Fruit fly (Drosophila melanogaster) whole organism, embryonic: ENCODE measurements around the gene RpS17.
A peak's percentile ranks its signal among the peaks of the same experiment; 100 is the strongest.

Source experiments
- Bdp1 ChIP-seq: fragments of 200-800 bp; sonication (Bioruptor generic); optimal IDR thresholded peaks from 3 replicates; lab custom pipeline; 2016; ENCODE audit warnings: missing biosample characterization, missing genetic modification characterization
- CG14014 ChIP-seq: fragments of 200-800 bp; sonication (Bioruptor generic); IDR thresholded peaks from 2 replicates; pipeline ENCODE4 v1.3.6; 2022; ENCODE audit warnings: missing biosample characterization, missing genetic modification characterization
- CG14860 ChIP-seq: fragments of 200-800 bp; sonication (Bioruptor generic); IDR thresholded peaks from 3 replicates; pipeline ENCODE4 v1.3.6; 2022; ENCODE audit warnings: missing biosample characterization, missing genetic modification characterization; ENCODE audit not compliant: partially characterized antibody
- CG15073 ChIP-seq: fragments of 200-800 bp; sonication (Bioruptor generic); optimal IDR thresholded peaks from 2 replicates; lab custom pipeline; 2016; ENCODE audit warnings: missing biosample characterization, missing genetic modification characterization
- CG15479 ChIP-seq: fragments of 200-800 bp; sonication (Bioruptor generic); optimal IDR thresholded peaks from 3 replicates; lab custom pipeline; 2019; ENCODE audit warnings: missing biosample characterization, mild to moderate bottlenecking, missing genetic modification characterization, moderate library complexity
- CG17359 ChIP-seq: fragments of 200-800 bp; sonication (Bioruptor generic); optimal IDR thresholded peaks from 3 replicates; lab custom pipeline; 2018; ENCODE audit warnings: missing biosample characterization, mild to moderate bottlenecking, missing genetic modification characterization, moderate library complexity
- CG17612 ChIP-seq: fragments of 200-800 bp; sonication (Bioruptor generic); IDR thresholded peaks from 2 replicates; pipeline ENCODE4 v1.3.6; 2022; ENCODE audit warnings: missing biosample characterization, missing genetic modification characterization
- CG18619 ChIP-seq: fragments of 200-800 bp; sonication (Bioruptor generic); optimal IDR thresholded peaks from 3 replicates; lab custom pipeline; 2017; ENCODE audit warnings: missing biosample characterization, mild to moderate bottlenecking, missing genetic modification characterization
- CG2116 ChIP-seq: fragments of 200-800 bp; sonication (Bioruptor generic); optimal IDR thresholded peaks from 3 replicates; lab custom pipeline; 2018; ENCODE audit warnings: missing biosample characterization, mild to moderate bottlenecking, missing genetic modification characterization
- CG2875 ChIP-seq: fragments of 200-800 bp; sonication (Bioruptor generic); optimal IDR thresholded peaks from 2 replicates; lab custom pipeline; 2017; ENCODE audit warnings: missing biosample characterization, mild to moderate bottlenecking, missing genetic modification characterization, missing genetic modification reagents
- CG3065 ChIP-seq: fragments of 200-800 bp; sonication (Bioruptor generic); optimal IDR thresholded peaks from 2 replicates; lab custom pipeline; 2016; ENCODE audit warnings: missing biosample characterization, missing genetic modification characterization
- CG34376 ChIP-seq: fragments of 200-800 bp; sonication (Bioruptor generic); optimal IDR thresholded peaks from 2 replicates; lab custom pipeline; 2018; ENCODE audit warnings: missing biosample characterization, mild to moderate bottlenecking, missing genetic modification characterization
- CG3838 ChIP-seq: fragments of 200-800 bp; sonication (Bioruptor generic); optimal IDR thresholded peaks from 3 replicates; lab custom pipeline; 2016; ENCODE audit warnings: missing biosample characterization, missing genetic modification characterization
- CG42726 ChIP-seq: fragments of 200-800 bp; sonication (Bioruptor generic); IDR thresholded peaks from 2 replicates; pipeline ENCODE4 v1.3.6; 2022; ENCODE audit warnings: missing biosample characterization, missing genetic modification characterization; ENCODE audit not compliant: partially characterized antibody
- CG6689 ChIP-seq: fragments of 200-800 bp; sonication (Bioruptor generic); IDR thresholded peaks from 2 replicates; pipeline ENCODE4 v1.3.6; 2022; ENCODE audit warnings: missing biosample characterization, missing genetic modification characterization
- CG6854 ChIP-seq: fragments of 200-800 bp; sonication (Bioruptor generic); optimal IDR thresholded peaks from 3 replicates; lab custom pipeline; 2017; ENCODE audit warnings: missing biosample characterization, mild to moderate bottlenecking, missing genetic modification characterization
- CG7745 ChIP-seq: fragments of 200-800 bp; sonication (Bioruptor generic); optimal IDR thresholded peaks from 2 replicates; lab custom pipeline; 2018; ENCODE audit warnings: missing biosample characterization, mild to moderate bottlenecking, missing genetic modification characterization, moderate library complexity
- CG8089 ChIP-seq: fragments of 200-800 bp; sonication (Bioruptor generic); optimal IDR thresholded peaks from 3 replicates; lab custom pipeline; 2016; ENCODE audit warnings: missing biosample characterization, missing genetic modification characterization
- CG8281 ChIP-seq: fragments of 200-800 bp; sonication (Bioruptor generic); optimal IDR thresholded peaks from 2 replicates; lab custom pipeline; 2018; ENCODE audit warnings: missing biosample characterization, mild to moderate bottlenecking, missing genetic modification characterization, moderate library complexity
- CrebB ChIP-seq: fragments of 200-800 bp; sonication (Bioruptor generic); optimal IDR thresholded peaks from 3 replicates; lab custom pipeline; 2018; ENCODE audit warnings: missing biosample characterization, mild to moderate bottlenecking, missing genetic modification characterization
- Dek ChIP-seq: fragments of 200-800 bp; sonication (Bioruptor generic); optimal IDR thresholded peaks from 3 replicates; lab custom pipeline; 2019; ENCODE audit warnings: missing biosample characterization, mild to moderate bottlenecking, missing genetic modification characterization, moderate library complexity
- Dip2 ChIP-seq: fragments of 200-800 bp; sonication (Bioruptor generic); IDR thresholded peaks from 2 replicates; pipeline ENCODE4 v1.3.6; 2022; ENCODE audit warnings: missing biosample characterization, missing genetic modification characterization
- Ets97D ChIP-seq: fragments of 200-800 bp; sonication (Bioruptor generic); optimal IDR thresholded peaks from 3 replicates; lab custom pipeline; 2016; ENCODE audit warnings: missing biosample characterization, missing genetic modification characterization
- H15 ChIP-seq: fragments of 200-800 bp; sonication (Bioruptor generic); IDR thresholded peaks from 3 replicates; pipeline ENCODE4 v1.3.6; 2022; ENCODE audit warnings: missing biosample characterization, missing genetic modification characterization
- HLH4C ChIP-seq: fragments of 200-800 bp; sonication (Bioruptor generic); IDR thresholded peaks from 3 replicates; pipeline ENCODE4 v1.3.6; 2022; ENCODE audit warnings: missing biosample characterization, missing genetic modification characterization; ENCODE audit not compliant: partially characterized antibody
- MBD-R2 ChIP-seq: fragments of 200-800 bp; sonication (Bioruptor generic); IDR thresholded peaks from 2 replicates; pipeline ENCODE4 v1.3.6; 2022; ENCODE audit warnings: missing biosample characterization, missing genetic modification characterization
- MTF-1 ChIP-seq: fragments of 200-800 bp; sonication (Bioruptor generic); optimal IDR thresholded peaks from 2 replicates; lab custom pipeline; 2018; ENCODE audit warnings: missing biosample characterization, mild to moderate bottlenecking, missing genetic modification characterization, borderline replicate concordance
- NFAT ChIP-seq: fragments of 200-800 bp; sonication (Bioruptor generic); IDR thresholded peaks from 2 replicates; pipeline ENCODE4 v1.3.6; 2022; ENCODE audit warnings: missing biosample characterization, missing genetic modification characterization
- Neu2 ChIP-seq: fragments of 200-800 bp; sonication (Bioruptor generic); optimal IDR thresholded peaks from 3 replicates; lab custom pipeline; 2016; ENCODE audit warnings: missing biosample characterization, missing genetic modification characterization, borderline replicate concordance
- Oli ChIP-seq: fragments of 200-800 bp; sonication (Bioruptor generic); optimal IDR thresholded peaks from 2 replicates; lab custom pipeline; 2018; ENCODE audit warnings: missing biosample characterization, mild to moderate bottlenecking, missing genetic modification characterization, moderate library complexity
- Six4 ChIP-seq: fragments of 200-800 bp; sonication (Bioruptor generic); optimal IDR thresholded peaks from 2 replicates; lab custom pipeline; 2016; ENCODE audit warnings: missing biosample characterization, missing genetic modification characterization
- Taf1 ChIP-seq: fragments of 200-800 bp; sonication (Bioruptor generic); IDR thresholded peaks from 2 replicates; pipeline ENCODE4 v1.3.6; 2022; ENCODE audit warnings: missing biosample characterization, missing genetic modification characterization
- ac ChIP-seq: fragments of 200-800 bp; sonication (Bioruptor generic); optimal IDR thresholded peaks from 3 replicates; lab custom pipeline; 2017; ENCODE audit warnings: missing biosample characterization, mild to moderate bottlenecking, missing genetic modification characterization
- ara ChIP-seq: fragments of 200-800 bp; sonication (Bioruptor generic); IDR thresholded peaks from 2 replicates; pipeline ENCODE4 v1.3.6; 2022; ENCODE audit warnings: missing biosample characterization, missing genetic modification characterization
- az2 ChIP-seq: fragments of 200-800 bp; sonication (Bioruptor generic); optimal IDR thresholded peaks from 3 replicates; lab custom pipeline; 2016; ENCODE audit warnings: missing biosample characterization, missing genetic modification characterization
- bbx ChIP-seq: fragments of 200-800 bp; sonication (Bioruptor generic); IDR thresholded peaks from 2 replicates; pipeline ENCODE4 v1.3.6; 2022; ENCODE audit warnings: missing biosample characterization, missing genetic modification characterization; ENCODE audit not compliant: partially characterized antibody
- bigmax ChIP-seq: fragments of 200-800 bp; sonication (Bioruptor generic); optimal IDR thresholded peaks from 2 replicates; lab custom pipeline; 2018; ENCODE audit warnings: missing biosample characterization, mild to moderate bottlenecking, missing genetic modification characterization
- chm ChIP-seq: fragments of 200-800 bp; sonication (Bioruptor generic); IDR thresholded peaks from 2 replicates; pipeline ENCODE4 v1.3.6; 2022; ENCODE audit warnings: missing biosample characterization, missing genetic modification characterization
- ci ChIP-seq: fragments of 200-800 bp; sonication (Bioruptor generic); IDR thresholded peaks from 3 replicates; pipeline ENCODE4 v1.3.6; 2022; ENCODE audit warnings: missing biosample characterization, missing genetic modification characterization
- esg ChIP-seq: fragments of 200-800 bp; sonication (Bioruptor generic); conservative IDR thresholded peaks from 2 replicates; pipeline ENCODE4 v1.3.6; 2022; ENCODE audit warnings: missing biosample characterization, missing genetic modification characterization
- gcm ChIP-seq: fragments of 200-800 bp; sonication (Bioruptor generic); optimal IDR thresholded peaks from 2 replicates; lab custom pipeline; 2019; ENCODE audit warnings: missing biosample characterization, mild to moderate bottlenecking, missing genetic modification characterization, moderate library complexity
- gcm2 ChIP-seq: fragments of 200-800 bp; sonication (Bioruptor generic); optimal IDR thresholded peaks from 2 replicates; lab custom pipeline; 2016; ENCODE audit warnings: missing biosample characterization, missing genetic modification characterization
- ham ChIP-seq: fragments of 200-800 bp; sonication (Bioruptor generic); IDR thresholded peaks from 2 replicates; pipeline ENCODE4 v1.3.6; 2022; ENCODE audit warnings: missing biosample characterization, missing genetic modification characterization
- ken ChIP-seq: fragments of 200-800 bp; sonication (Bioruptor generic); IDR thresholded peaks from 3 replicates; pipeline ENCODE4 v1.3.6; 2022; ENCODE audit warnings: missing biosample characterization, missing genetic modification characterization
- peb ChIP-seq: fragments of 200-800 bp; sonication (Bioruptor generic); IDR thresholded peaks from 2 replicates; pipeline ENCODE4 v1.3.6; 2022; ENCODE audit warnings: missing biosample characterization, missing genetic modification characterization
- pzg ChIP-seq: fragments of 200-800 bp; sonication (Bioruptor generic); optimal IDR thresholded peaks from 3 replicates; lab custom pipeline; 2018; ENCODE audit warnings: missing biosample characterization, mild to moderate bottlenecking, missing genetic modification characterization, moderate library complexity
- sob ChIP-seq: fragments of 200-800 bp; sonication (Bioruptor generic); IDR thresholded peaks from 2 replicates; pipeline ENCODE4 v1.3.6; 2022; ENCODE audit warnings: missing biosample characterization, missing genetic modification characterization
- stwl ChIP-seq: fragments of 200-800 bp; sonication (Bioruptor generic); optimal IDR thresholded peaks from 3 replicates; lab custom pipeline; 2018; ENCODE audit warnings: missing biosample characterization, mild to moderate bottlenecking, missing genetic modification characterization, moderate library complexity
- trem ChIP-seq: fragments of 200-800 bp; optimal IDR thresholded peaks from 3 replicates; lab custom pipeline; 2019; ENCODE audit warnings: missing biosample characterization, mild to moderate bottlenecking, missing genetic modification characterization, moderate library complexity
- trh ChIP-seq: fragments of 200-800 bp; sonication (Bioruptor generic); optimal IDR thresholded peaks from 2 replicates; lab custom pipeline; 2016; ENCODE audit warnings: missing biosample characterization, missing genetic modification characterization
- twi ChIP-seq: fragments of 200-800 bp; optimal IDR thresholded peaks from 2 replicates; lab custom pipeline; 2019; ENCODE audit warnings: missing biosample characterization, mild to moderate bottlenecking, missing genetic modification characterization, moderate library complexity

RpS17 gene

dm6 chr3L:9435315-9435714, 5.7 kb upstream of the RpS17 start, which contains the start of gene CG42526 (continued):
- peak; percentile 54; the same call in 2 of the 3 replicates for TF ChIP-seq ken (GFP tag; lab: Robert Waterston, UW)
- peak; percentile 75 for TF ChIP-seq stwl
- TF ChIP-seq CG14014 (GFP tag; lab: Robert Waterston, UW), result peak; percentile 73
- TF ChIP-seq NFAT (GFP tag; lab: Robert Waterston, UW), result peak; percentile 22; the same call in 1 of the 2 replicates
- TF ChIP-seq ci (GFP tag; lab: Robert Waterston, UW), result peak; percentile 70
- peak; percentile 34 for TF ChIP-seq az2 (GFP tag; lab: Kevin White, UChicago)
- peak; percentile 59 for TF ChIP-seq sob
- no peak for TF ChIP-seq CG17359 (tag; lab: Kevin White, UChicago)
- TF ChIP-seq CG3838 (GFP tag; lab: Kevin White, UChicago), result no peak
- peak; percentile 71 for TF ChIP-seq CG2116 (GFP tag; lab: Kevin White, UChicago)
- no peak for TF ChIP-seq CG15073 (GFP tag; lab: Kevin White, UChicago)
- TF ChIP-seq CG17612 (GFP tag; lab: Robert Waterston, UW), result no peak
- no peak for TF ChIP-seq CG42726
- peak; percentile 41 for TF ChIP-seq bigmax (GFP tag; lab: Kevin White, UChicago)
- TF ChIP-seq twi, result no peak
- no peak for TF ChIP-seq trh (GFP tag; lab: Kevin White, UChicago)
- peak; percentile 34; the same call in 1 of the 2 replicates for TF ChIP-seq esg (GFP tag; lab: Robert Waterston, UW)
- no peak for TF ChIP-seq ara (GFP tag; lab: Robert Waterston, UW)
- no peak for TF ChIP-seq Oli (tag; lab: Kevin White, UChicago)
- no peak for TF ChIP-seq peb (GFP tag; lab: Robert Waterston, UW)
- TF ChIP-seq trem (tag; lab: Kevin White, UChicago), result peak; percentile 25
- no peak for TF ChIP-seq Dip2 (GFP tag; lab: Robert Waterston, UW)
- TF ChIP-seq CrebB, result no peak
- no peak for TF ChIP-seq CG6854 (GFP tag; lab: Kevin White, UChicago)
- TF ChIP-seq Neu2 (GFP tag; lab: Kevin White, UChicago), result no peak
- TF ChIP-seq H15 (GFP tag; lab: Robert Waterston, UW), result no peak
- TF ChIP-seq CG2875 (GFP tag; lab: Kevin White, UChicago), result no peak
- TF ChIP-seq CG34376 (GFP tag; lab: Kevin White, UChicago), result peak; percentile 10
- no peak for TF ChIP-seq gcm2 (GFP tag; lab: Kevin White, UChicago)
- no peak for TF ChIP-seq CG15479 (GFP tag; lab: Kevin White, UChicago)
- no peak for TF ChIP-seq Six4 (GFP tag; lab: Kevin White, UChicago)
- TF ChIP-seq MTF-1 (GFP tag; lab: Kevin White, UChicago), result no peak
- TF ChIP-seq CG18619 (GFP tag; lab: Kevin White, UChicago), result no peak
- no peak for TF ChIP-seq ham (GFP tag; lab: Robert Waterston, UW)
- TF ChIP-seq CG8089 (GFP tag; lab: Kevin White, UChicago), result no peak
- no peak for TF ChIP-seq CG8281
- TF ChIP-seq pzg (GFP tag; lab: Kevin White, UChicago), result peak; percentile 79
- peak; percentile 24 for TF ChIP-seq Bdp1 (GFP tag; lab: Kevin White, UChicago)
- TF ChIP-seq Taf1 (GFP tag; lab: Robert Waterston, UW), result no peak; the same call in 1 of the 2 replicates
- peak; percentile 34 for TF ChIP-seq Ets97D (GFP tag; lab: Kevin White, UChicago)
- TF ChIP-seq CG7745 (tag; lab: Kevin White, UChicago), result no peak
- TF ChIP-seq MBD-R2 (GFP tag; lab: Robert Waterston, UW), result peak; percentile 70
- TF ChIP-seq CG6689 (GFP tag; lab: Robert Waterston, UW), result no peak; the same call in 1 of the 2 replicates
- TF ChIP-seq HLH4C, result peak; percentile 25; the same call in 1 of the 3 replicates
- no peak for TF ChIP-seq gcm (GFP tag; lab: Kevin White, UChicago)
- TF ChIP-seq CG14860 (GFP tag; lab: Robert Waterston, UW), result no peak
- TF ChIP-seq chm (GFP tag; lab: Robert Waterston, UW), result no peak
- TF ChIP-seq Dek (tag; lab: Kevin White, UChicago), result no peak
- peak; percentile 53; the same call in 1 of the 2 replicates for TF ChIP-seq bbx (GFP tag; lab: Robert Waterston, UW)
- TF ChIP-seq ac, result no peak
- no peak for TF ChIP-seq CG3065 (GFP tag; lab: Kevin White, UChicago)
